Fruit fly (Drosophila melanogaster) S2 (cell line): ENCODE results near the gene CG42654.
A peak's percentile ranks its signal among the peaks of the same experiment; 100 is the strongest.

Experiments used
- CG8478 ChIP-seq: fragments of >200 bp; optimal IDR thresholded peaks from 2 replicates; lab custom pipeline; 2018
- CTCF ChIP-seq, 2 experiments: fragments of >200 bp; optimal IDR thresholded peaks; 2 replicates each; lab custom pipeline; 2018

The CG42654 gene

DNA sequence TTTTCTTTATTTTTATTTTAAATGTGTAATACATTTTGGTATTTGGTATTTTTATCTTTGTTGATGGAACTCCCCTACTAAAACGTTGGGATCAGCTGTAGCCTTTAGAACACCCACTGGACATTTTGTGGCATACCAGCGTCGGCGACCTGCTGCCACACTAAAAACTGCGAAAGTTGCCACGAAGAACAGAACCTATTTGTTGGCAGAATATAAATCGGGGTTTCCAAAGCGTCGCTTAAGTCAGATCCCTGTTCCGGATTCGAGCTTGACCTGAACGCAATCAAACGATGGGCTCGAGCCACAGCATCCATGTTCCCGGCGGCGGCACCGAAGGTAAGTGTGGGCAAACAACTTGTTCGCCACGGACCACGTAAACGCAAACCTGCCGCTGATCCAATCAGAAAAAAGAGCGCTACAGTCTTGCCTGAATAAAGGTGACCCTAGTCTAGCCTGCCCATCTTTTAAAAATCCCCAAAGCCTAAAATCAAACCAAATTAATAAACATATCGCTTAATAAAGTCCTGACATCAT lies 29.5 kb downstream of the CG42654 start, which contains the start of gene Grasp65:
Gene Grasp65, plus strand, starts transcription at position 173 of the 534 bp plus-strand sequence.
- TF ChIP-seq CTCF (optimal IDR thresholded peaks at IDR 0.05; lab: Kevin White, UChicago) = no peak
- TF ChIP-seq CG8478 (lab: Kevin White, UChicago) = no peak

dm6 chr3L:19922833-19923745 lies 31.2 kb downstream of the CG42654 start, which contains the start of gene Pfdn6:
Pfdn6 (plus strand) TSS chr3L:19923671.
- TF ChIP-seq CTCF (optimal IDR thresholded peaks at IDR 0.05; lab: Kevin White, UChicago) (no peak), CG8478 (lab: Kevin White, UChicago) (no peak)

DNA sequence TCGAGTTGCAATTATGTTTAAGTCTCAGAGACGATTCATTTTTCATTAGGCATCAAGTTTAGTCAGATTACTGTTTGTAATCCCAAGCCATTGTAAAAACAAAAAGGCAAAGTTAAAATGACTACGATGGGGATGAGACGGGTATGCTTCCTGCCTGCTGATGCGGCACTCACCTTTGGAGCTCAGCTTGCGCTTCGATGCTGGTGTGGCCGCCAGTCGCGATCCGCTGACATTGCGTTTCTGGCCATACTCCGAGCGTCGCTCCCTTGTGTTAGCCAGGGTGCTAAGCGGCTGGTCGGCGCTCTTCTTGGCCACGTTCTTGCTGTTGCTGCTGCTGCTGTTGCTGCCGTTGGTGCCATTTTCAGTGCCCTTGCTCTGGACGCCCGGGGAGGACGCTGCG lies 34.3 kb downstream of the CG42654 start:
- TF ChIP-seq CG8478 (lab: Kevin White, UChicago) = no peak
- no peak for TF ChIP-seq CTCF (optimal IDR thresholded peaks at IDR 0.05; lab: Kevin White, UChicago)

DNA sequence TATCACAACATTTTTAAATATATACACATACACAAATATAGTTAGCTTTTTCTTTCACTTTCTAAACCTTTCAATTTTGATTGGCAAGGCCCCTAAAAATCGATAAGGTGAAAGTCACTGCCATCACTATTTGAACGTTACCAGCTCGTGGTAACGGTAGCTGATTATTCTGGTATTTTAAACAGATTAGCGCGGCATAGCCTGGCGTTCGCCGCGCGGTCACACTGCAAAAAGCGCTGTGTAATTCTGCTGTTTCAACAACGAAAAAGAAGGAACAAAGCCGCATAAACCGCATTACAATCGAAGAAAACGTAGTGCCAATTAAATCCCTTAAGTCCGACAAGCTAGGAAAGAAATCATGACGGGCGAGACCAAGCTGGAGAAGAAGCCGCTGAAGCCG lies 39.5 kb downstream of the CG42654 start, which contains the start of gene Rpn1:
Gene Rpn1, plus strand, starts transcription at position 219 of the 400 bp plus-strand sequence.
- TF ChIP-seq CG8478 (lab: Kevin White, UChicago) = no peak
- TF ChIP-seq CTCF (optimal IDR thresholded peaks at IDR 0.05; lab: Kevin White, UChicago) = peak in 1 of 2 experiments; percentile 20

DNA sequence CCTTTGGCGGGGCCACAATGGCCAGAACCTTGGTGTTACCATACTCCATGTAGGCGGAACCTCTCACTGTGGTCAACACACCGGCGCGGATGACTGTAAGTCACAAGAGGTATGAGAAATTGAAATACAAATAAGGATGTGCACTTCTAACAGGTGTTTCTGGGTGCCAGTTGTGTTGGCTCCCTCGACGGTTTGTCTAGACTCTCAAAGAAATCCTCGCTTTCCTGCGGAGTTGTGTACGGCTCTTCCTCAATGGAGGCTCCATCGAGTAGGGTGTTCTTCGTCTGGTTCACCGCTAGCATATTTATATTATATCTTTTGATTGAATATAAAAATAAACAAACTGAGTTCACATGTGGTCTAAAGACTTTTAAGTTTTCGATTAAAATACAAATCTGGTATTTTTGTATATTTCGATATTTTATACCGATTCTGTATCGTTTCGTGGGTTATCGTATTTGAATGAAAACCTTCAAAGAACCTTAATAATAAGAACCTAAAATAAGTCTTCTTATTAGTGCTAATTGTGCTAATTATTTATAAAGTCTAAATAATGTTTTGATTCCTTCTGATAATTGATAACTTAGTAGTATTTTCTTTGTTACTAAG lies 40.9 kb downstream of the CG42654 start, which contains the start of gene Mtr3:
Gene Mtr3, minus strand, starts transcription at position 388 of the 609 bp plus-strand sequence.
- TF ChIP-seq CG8478 (lab: Kevin White, UChicago) (no peak), CTCF (optimal IDR thresholded peaks at IDR 0.05; lab: Kevin White, UChicago) (no peak)

DNA sequence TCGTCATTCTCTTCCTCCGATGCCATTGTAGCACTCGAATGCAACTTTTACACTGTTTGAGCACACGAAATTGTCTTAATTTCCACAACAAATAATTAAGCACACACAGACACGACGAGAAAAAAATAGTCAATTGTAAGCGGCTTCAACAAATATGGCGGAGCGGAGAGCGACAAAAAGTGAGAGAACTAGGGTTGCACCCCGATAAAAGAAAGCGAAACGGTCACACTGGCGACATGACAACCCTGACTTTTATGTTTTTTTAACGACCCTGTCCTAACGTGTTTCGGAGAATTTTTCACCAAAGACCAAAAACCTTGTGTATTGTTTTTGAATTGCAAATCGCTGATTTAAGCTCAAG lies 44.3 kb downstream of the CG42654 start, which contains the start of the genes Mi-2 and Prp3:
Gene Mi-2, minus strand, starts transcription at position 162 of the 361 bp plus-strand sequence.
Gene Prp3, plus strand, starts transcription at position 247 of the 361 bp plus-strand sequence.
- TF ChIP-seq CTCF (optimal IDR thresholded peaks at IDR 0.05; lab: Kevin White, UChicago) (peak; percentile 47 to 52), CG8478 (lab: Kevin White, UChicago) (no peak)

dm6 chr3L:19909234-19910053 lies 44.9 kb downstream of the CG42654 start:
- TF ChIP-seq CG8478 (lab: Kevin White, UChicago) (no peak), CTCF (optimal IDR thresholded peaks at IDR 0.05; lab: Kevin White, UChicago) (no peak)

- TF ChIP-seq CG8478 (lab: Kevin White, UChicago) (no peak), CTCF (optimal IDR thresholded peaks at IDR 0.05; lab: Kevin White, UChicago) (no peak)
Measured at dm6 chr3L:19908201-19909127, 45.9 kb downstream of the CG42654 start.

dm6 chr3L:19907706-19908070 lies 46.6 kb downstream of the CG42654 start:
- TF ChIP-seq CTCF (optimal IDR thresholded peaks at IDR 0.05; lab: Kevin White, UChicago) = no peak
- no peak for TF ChIP-seq CG8478 (lab: Kevin White, UChicago)

dm6 chr3L:19906780-19907705 lies 47.3 kb downstream of the CG42654 start:
- TF ChIP-seq CG8478 (lab: Kevin White, UChicago) (no peak), CTCF (optimal IDR thresholded peaks at IDR 0.05; lab: Kevin White, UChicago) (no peak)

dm6 chr3L:19906148-19906752 lies 48.1 kb downstream of the CG42654 start:
- TF ChIP-seq CG8478 (lab: Kevin White, UChicago) (no peak), CTCF (optimal IDR thresholded peaks at IDR 0.05; lab: Kevin White, UChicago) (no peak)
